Worm (Caenorhabditis elegans): ENCODE data around the gene srj-14.

The srj-14 gene

DNA sequence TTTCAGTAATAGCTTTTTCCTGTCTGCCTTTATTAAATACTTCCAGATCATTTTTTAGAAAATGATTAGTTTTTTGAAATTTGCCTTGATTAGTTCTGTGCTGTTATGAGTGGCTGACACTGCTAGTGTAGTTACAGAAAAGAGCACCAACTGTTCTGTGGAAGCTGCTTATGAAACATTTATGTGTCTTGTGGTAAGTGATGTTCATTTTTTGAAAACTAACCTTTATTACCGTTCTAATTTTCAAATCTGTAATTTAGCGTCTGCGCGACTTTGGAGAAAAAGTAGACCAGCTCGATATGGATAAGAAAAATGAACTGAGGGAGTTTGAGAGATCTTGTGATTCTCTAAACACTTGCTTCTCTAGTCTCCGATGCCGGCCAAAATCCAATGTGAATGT lies at the start of gene srj-14:
srj-14 (plus strand) TSS at position 131 of the 400 bp plus-strand sequence.
- TF ChIP-seq B0019.2 (GFP tag; conservative IDR thresholded peaks at IDR 0.05): no peak
- TF ChIP-seq F10E7.11 (tag; optimal IDR thresholded peaks at IDR 0.05): no peak
- TF ChIP-seq mel-28 (tag; optimal IDR thresholded peaks at IDR 0.05; ENCODE audit: borderline replicate concordance): no peak
- no peak for TF ChIP-seq ZK185.1 (tag; optimal IDR thresholded peaks at IDR 0.05; ENCODE audit: poor library complexity, severe bottlenecking)
- TF ChIP-seq ztf-28 (GFP tag; IDR thresholded peaks at IDR 0.05): no peak
- TF ChIP-seq nfya-1 (tag; optimal IDR thresholded peaks at IDR 0.05; ENCODE audit: borderline replicate concordance, insufficient read depth): no peak
- no peak for TF ChIP-seq snpc-4 (GFP tag; optimal IDR thresholded peaks at IDR 0.05)
- no peak for TF ChIP-seq snpc-4 (tag; optimal IDR thresholded peaks at IDR 0.05)
- TF ChIP-seq F52B5.7 (tag; optimal IDR thresholded peaks at IDR 0.05): no peak
- no peak for TF ChIP-seq ztf-22 (GFP tag; optimal IDR thresholded peaks at IDR 0.05)
- no peak for TF ChIP-seq attf-5 (GFP tag; optimal IDR thresholded peaks at IDR 0.05)
- TF ChIP-seq fkh-3 (tag; optimal IDR thresholded peaks at IDR 0.05): no peak
- no peak for TF ChIP-seq zfh-2 (GFP tag; conservative IDR thresholded peaks at IDR 0.05)
- no peak for TF ChIP-seq cebp-2 (GFP tag; IDR thresholded peaks at IDR 0.05)
- TF ChIP-seq F39B2.1 (GFP tag; IDR thresholded peaks at IDR 0.05): no peak

DNA sequence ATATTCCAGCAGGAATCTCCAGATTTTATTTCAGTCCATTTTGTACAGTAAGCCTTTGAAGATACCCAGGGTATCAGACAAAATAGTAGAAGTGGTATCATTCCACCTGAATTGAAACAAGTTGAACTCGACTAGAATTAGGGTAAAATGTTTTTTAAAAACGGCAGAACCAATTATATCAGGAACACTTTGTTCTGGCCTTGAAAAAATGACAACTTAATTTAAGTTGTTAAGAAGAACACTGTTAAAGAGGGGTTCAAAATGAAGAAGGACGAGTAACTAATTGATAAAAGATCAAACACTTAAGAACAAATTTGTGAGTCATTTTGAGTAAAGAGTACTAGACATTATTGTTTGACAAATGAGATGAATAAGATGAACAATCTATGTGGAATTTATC lies 48.6 kb upstream of the srj-14 start, which contains the start of gene lmd-4:
lmd-4 (minus strand) TSS at position 101 of the 400 bp plus-strand sequence.
- TF ChIP-seq aptf-3 (GFP tag; IDR thresholded peaks at IDR 0.05) (no peak), mes-4 (tag; optimal IDR thresholded peaks at IDR 0.05) (no peak), nhr-179 (tag; optimal IDR thresholded peaks at IDR 0.05) (no peak), madf-10 (tag; optimal IDR thresholded peaks at IDR 0.05) (no peak), ztf-25 (GFP tag; IDR thresholded peaks at IDR 0.05) (no peak), hmg-1.2 (GFP tag; IDR thresholded peaks at IDR 0.05) (no peak), F10E7.11 (tag; optimal IDR thresholded peaks at IDR 0.05) (no peak), athp-1 (tag; optimal IDR thresholded peaks at IDR 0.05) (no peak), T07F8.4 (tag; optimal IDR thresholded peaks at IDR 0.05) (no peak), egl-44 (GFP tag; IDR thresholded peaks at IDR 0.05) (no peak)

DNA sequence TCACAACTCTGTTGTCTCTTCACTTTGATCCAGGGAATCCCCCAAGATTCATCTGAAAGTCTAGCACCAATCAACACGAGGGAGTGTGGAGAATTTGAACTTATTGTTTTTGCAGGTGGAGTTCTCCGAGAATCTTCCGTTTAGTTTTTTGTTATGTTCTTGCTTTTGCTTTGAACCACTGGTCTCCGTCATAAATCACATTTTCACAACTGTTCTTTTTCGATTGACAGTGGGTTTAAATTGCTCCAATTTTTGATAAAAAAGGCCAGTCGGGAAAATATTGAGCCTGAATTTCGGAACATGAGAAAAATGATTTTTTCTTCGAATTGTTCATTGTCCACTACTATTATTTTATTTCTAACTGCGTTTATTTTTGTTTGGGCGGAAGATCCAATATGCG lies 47.6 kb upstream of the srj-14 start, which contains the start of gene F10G2.10:
F10G2.10 (plus strand) TSS at position 301 of the 400 bp plus-strand sequence.
- TF ChIP-seq madf-8 (GFP tag; conservative IDR thresholded peaks at IDR 0.05): no peak
- TF ChIP-seq nhr-27 (tag; optimal IDR thresholded peaks at IDR 0.05): no peak
- TF ChIP-seq nhr-179 (tag; optimal IDR thresholded peaks at IDR 0.05): no peak
- TF ChIP-seq ztf-18 (tag; optimal IDR thresholded peaks at IDR 0.05): no peak
- no peak for TF ChIP-seq dpff-1 (tag; optimal IDR thresholded peaks at IDR 0.05)
- no peak for TF ChIP-seq akir-1 (GFP tag; optimal IDR thresholded peaks at IDR 0.05)
- TF ChIP-seq sptf-2 (GFP tag; optimal IDR thresholded peaks at IDR 0.05): no peak
- TF ChIP-seq aptf-3 (GFP tag; IDR thresholded peaks at IDR 0.05): no peak
- no peak for TF ChIP-seq hlh-26 (GFP tag; conservative IDR thresholded peaks at IDR 0.05)
- no peak for TF ChIP-seq let-607 (tag; optimal IDR thresholded peaks at IDR 0.05)

DNA sequence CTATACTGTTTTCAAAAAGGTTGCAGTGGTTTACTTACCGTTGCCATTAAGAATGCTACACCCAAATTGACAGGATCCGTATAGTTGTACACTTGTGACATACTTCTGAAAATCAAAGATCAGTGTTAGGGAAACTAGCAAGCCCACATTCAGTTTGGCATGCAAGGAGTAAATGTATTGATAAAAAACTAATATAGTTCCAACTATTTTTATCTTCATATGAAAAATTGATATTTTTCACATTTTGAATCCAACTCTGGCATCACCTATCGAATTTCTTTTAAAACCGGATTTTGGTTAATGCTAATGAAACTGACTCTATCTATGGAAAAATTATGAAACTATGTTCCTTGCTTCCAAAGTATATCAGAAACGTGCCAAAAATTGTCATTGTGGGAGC lies 44.2 kb upstream of the srj-14 start, which contains the start of gene srx-92:
srx-92 (minus strand) TSS at position 101 of the 400 bp plus-strand sequence.
- TF ChIP-seq lin-35 (GFP tag; optimal IDR thresholded peaks at IDR 0.05): no peak
- no peak for TF ChIP-seq lsl-1 (GFP tag; optimal IDR thresholded peaks at IDR 0.05)
- no peak for TF ChIP-seq repo-1 (tag; optimal IDR thresholded peaks at IDR 0.05)
- TF ChIP-seq mes-4 (tag; optimal IDR thresholded peaks at IDR 0.05): no peak
- TF ChIP-seq B0336.3 (GFP tag; IDR thresholded peaks at IDR 0.05): no peak
- TF ChIP-seq zim-3 (tag; optimal IDR thresholded peaks at IDR 0.05): no peak
- no peak for TF ChIP-seq gei-17 (GFP tag; optimal IDR thresholded peaks at IDR 0.05)
- no peak for TF ChIP-seq egl-18 (GFP tag; IDR thresholded peaks at IDR 0.05)
- no peak for TF ChIP-seq dpl-1 (GFP tag; optimal IDR thresholded peaks at IDR 0.05)
- TF ChIP-seq fkh-3 (tag; optimal IDR thresholded peaks at IDR 0.05): no peak

All from whole organism, young adult.